Worm (Caenorhabditis elegans) whole organism, L4 larva: ENCODE measurements around the gene idpb-5.
A peak's percentile ranks its signal among the peaks of the same experiment; 100 is the strongest.

Source experiments
- F49E8.2 ChIP-seq: sonication (generic microtip); optimal IDR thresholded peaks from 2 replicates; lab custom pipeline; 2016; ENCODE audit warnings: missing compliant biosample characterization, mild to moderate bottlenecking, missing genetic modification characterization, borderline replicate concordance
- daf-12 ChIP-seq: fragments of 150-350 bp; optimal IDR thresholded peaks from 2 replicates; lab custom pipeline; 2014; ENCODE audit warnings: missing biosample characterization, missing genetic modification reagents, missing genetic modification characterization
- fos-1 ChIP-seq: fragments of 150-350 bp; optimal IDR thresholded peaks from 2 replicates; lab custom pipeline; 2014; ENCODE audit warnings: missing biosample characterization, missing genetic modification characterization
- lim-7 ChIP-seq: fragments of 200-800 bp; sonication (Bioruptor generic); IDR thresholded peaks from 2 replicates; pipeline ENCODE4 v1.3.6; 2022; ENCODE audit warnings: missing genetic modification characterization, missing compliant biosample characterization
- lin-13 ChIP-seq: fragments of 150-350 bp; optimal IDR thresholded peaks from 2 replicates; lab custom pipeline; 2014; ENCODE audit warnings: missing biosample characterization, missing genetic modification reagents, missing genetic modification characterization
- lin-39 ChIP-seq: fragments of 150-350 bp; optimal IDR thresholded peaks from 2 replicates; lab custom pipeline; 2014; ENCODE audit warnings: missing biosample characterization, missing genetic modification reagents, missing genetic modification characterization
- nhr-111 ChIP-seq: fragments of 200-800 bp; sonication (Bioruptor generic); optimal IDR thresholded peaks from 2 replicates; lab custom pipeline; 2018; ENCODE audit warnings: mild to moderate bottlenecking, missing genetic modification characterization, missing compliant biosample characterization
- nhr-28 ChIP-seq: fragments of 150-350 bp; optimal IDR thresholded peaks from 2 replicates; lab custom pipeline; 2014; ENCODE audit warnings: missing biosample characterization, missing genetic modification characterization
- php-3 ChIP-seq: fragments of 200-800 bp; sonication (Bioruptor generic); IDR thresholded peaks from 2 replicates; pipeline ENCODE4 v1.3.6; 2022; ENCODE audit warnings: missing genetic modification reagents, missing genetic modification characterization, missing compliant biosample characterization
- pqm-1 ChIP-seq: sonication (generic microtip); optimal IDR thresholded peaks from 2 replicates; lab custom pipeline; 2017; ENCODE audit warnings: missing biosample characterization, missing genetic modification characterization
- zag-1 ChIP-seq: fragments of 150-350 bp; optimal IDR thresholded peaks from 2 replicates; lab custom pipeline; 2014; ENCODE audit warnings: missing biosample characterization, missing genetic modification characterization

DNA sequence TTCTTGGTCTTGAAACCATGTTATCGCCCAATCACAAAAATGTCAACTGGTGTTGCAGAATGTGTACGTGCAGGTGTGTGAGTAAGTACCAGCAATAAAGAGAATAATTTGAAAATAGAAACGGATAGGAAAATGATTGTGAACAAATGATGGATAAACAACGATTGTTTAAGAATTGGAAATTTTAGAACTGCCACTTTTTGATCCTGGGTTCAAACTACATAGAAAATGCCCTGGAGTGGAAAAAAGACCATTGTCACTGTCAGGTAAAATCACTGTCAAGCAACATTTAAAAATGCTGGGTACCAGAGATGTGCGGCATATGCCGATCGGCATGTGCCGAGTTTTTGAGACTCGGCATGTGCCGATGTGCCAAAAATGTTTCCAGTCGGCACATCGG is 43.9 kb downstream of the idpb-5 start:
- no peak for TF ChIP-seq fos-1 (tag; lab: Kevin White, UChicago)
- no peak for TF ChIP-seq zag-1
- TF ChIP-seq pqm-1 (tag; lab: Kevin White, UChicago) = no peak
- TF ChIP-seq php-3 (GFP tag; lab: Robert Waterston, UW) = no peak
- no peak for TF ChIP-seq daf-12 (tag; lab: Kevin White, UChicago)
- no peak for TF ChIP-seq nhr-111
- no peak for TF ChIP-seq lin-39 (tag; lab: Kevin White, UChicago)
- TF ChIP-seq lin-13 (GFP tag; lab: Kevin White, UChicago) = no peak
- TF ChIP-seq F49E8.2 = no peak
- TF ChIP-seq nhr-28 (tag; lab: Kevin White, UChicago) = peak; percentile 33
- TF ChIP-seq lim-7 = no peak
